Fruit fly (Drosophila melanogaster): ENCODE data around the gene Fit1.

Fit1 gene

dm6 chr3L:4103258-4104247, at the start of gene Fit1:
Gene Fit1 (plus strand): TSS chr3L:4103564.
- TF ChIP-seq CG8478 (optimal IDR thresholded peaks at IDR 0.05) (no peak), CTCF (optimal IDR thresholded peaks at IDR 0.05) (no peak)

- TF ChIP-seq CG8478 (optimal IDR thresholded peaks at IDR 0.05) = no peak
- TF ChIP-seq CTCF (optimal IDR thresholded peaks at IDR 0.05) = no peak
Observed at dm6 chr3L:4055438-4055962, 47.9 kb upstream of the Fit1 start.

dm6 chr3L:4056812-4057211, 46.6 kb upstream of the Fit1 start:
- TF ChIP-seq CTCF (optimal IDR thresholded peaks at IDR 0.05) (no peak), CG8478 (optimal IDR thresholded peaks at IDR 0.05) (no peak)

dm6 chr3L:4059293-4059820, 44.0 kb upstream of the Fit1 start, which contains the start of gene Ugt305A1:
Gene Ugt305A1 (plus strand): TSS chr3L:4059770.
- TF ChIP-seq CTCF (optimal IDR thresholded peaks at IDR 0.05) = no peak
- TF ChIP-seq CG8478 (optimal IDR thresholded peaks at IDR 0.05) = no peak

dm6 chr3L:4061921-4062474, 41.4 kb upstream of the Fit1 start, which contains the start of gene dib:
Gene dib (plus strand): TSS chr3L:4062292.
- TF ChIP-seq CG8478 (optimal IDR thresholded peaks at IDR 0.05) (no peak), CTCF (optimal IDR thresholded peaks at IDR 0.05) (no peak)

dm6 chr3L:4068368-4068767, 35.0 kb upstream of the Fit1 start:
- TF ChIP-seq CG8478 (optimal IDR thresholded peaks at IDR 0.05) (no peak), CTCF (optimal IDR thresholded peaks at IDR 0.05) (no peak)

- no peak for TF ChIP-seq CTCF (optimal IDR thresholded peaks at IDR 0.05)
- TF ChIP-seq CG8478 (optimal IDR thresholded peaks at IDR 0.05) = no peak
Observed at dm6 chr3L:4069069-4069468, 34.3 kb upstream of the Fit1 start, which contains the start of gene CG32259. Gene CG32259 (plus strand): TSS chr3L:4069369.

- TF ChIP-seq CTCF (optimal IDR thresholded peaks at IDR 0.05) (no peak), CG8478 (optimal IDR thresholded peaks at IDR 0.05) (no peak)
Observed at dm6 chr3L:4070221-4070995, 33.0 kb upstream of the Fit1 start.

dm6 chr3L:4070996-4071379, 32.4 kb upstream of the Fit1 start:
- TF ChIP-seq CG8478 (optimal IDR thresholded peaks at IDR 0.05) (no peak), CTCF (optimal IDR thresholded peaks at IDR 0.05) (no peak)

- TF ChIP-seq CG8478 (optimal IDR thresholded peaks at IDR 0.05) (no peak), CTCF (optimal IDR thresholded peaks at IDR 0.05) (no peak)
Observed at dm6 chr3L:4071561-4072049, 31.8 kb upstream of the Fit1 start, which contains the start of gene wit. Gene wit (minus strand): TSS chr3L:4071717.

dm6 chr3L:4072717-4073116, 30.6 kb upstream of the Fit1 start:
- TF ChIP-seq CTCF (optimal IDR thresholded peaks at IDR 0.05) (peak; percentile 74 to 76), CG8478 (optimal IDR thresholded peaks at IDR 0.05) (no peak)

dm6 chr3L:4073755-4074154, 29.6 kb upstream of the Fit1 start, which contains the start of gene Faa:
Gene Faa (minus strand): TSS chr3L:4073954.
- TF ChIP-seq CG8478 (optimal IDR thresholded peaks at IDR 0.05) = no peak
- TF ChIP-seq CTCF (optimal IDR thresholded peaks at IDR 0.05) = no peak

- TF ChIP-seq CTCF (optimal IDR thresholded peaks at IDR 0.05) (no peak), CG8478 (optimal IDR thresholded peaks at IDR 0.05) (no peak)
Observed at dm6 chr3L:4076907-4077306, 26.5 kb upstream of the Fit1 start.

dm6 chr3L:4080278-4080677, 23.1 kb upstream of the Fit1 start:
- TF ChIP-seq CTCF (optimal IDR thresholded peaks at IDR 0.05) (no peak), CG8478 (optimal IDR thresholded peaks at IDR 0.05) (no peak)
